Worm (Caenorhabditis elegans) whole organism, L3 larva: ENCODE measurements around the gene sym-3.

ENCODE experiments used
- R02D3.7 ChIP-seq: fragments of 150-350 bp; optimal IDR thresholded peaks from 2 replicates; lab custom pipeline; 2014; ENCODE audit warnings: missing biosample characterization, missing genetic modification characterization
- ZK546.5 ChIP-seq: sonication (generic microtip); optimal IDR thresholded peaks from 2 replicates; lab custom pipeline; 2017; ENCODE audit warnings: missing biosample characterization, missing genetic modification characterization
- aly-2 ChIP-seq: fragments of 150-350 bp; optimal IDR thresholded peaks from 2 replicates; lab custom pipeline; 2014; ENCODE audit warnings: missing biosample characterization, missing genetic modification characterization
- ceh-16 ChIP-seq: sonication (generic microtip); optimal IDR thresholded peaks from 2 replicates; lab custom pipeline; 2017; ENCODE audit warnings: missing biosample characterization, missing genetic modification characterization
- ceh-28 ChIP-seq: fragments of 150-350 bp; optimal IDR thresholded peaks from 2 replicates; lab custom pipeline; 2014; ENCODE audit warnings: missing biosample characterization, missing genetic modification reagents, missing genetic modification characterization
- ceh-82 ChIP-seq: fragments of 150-350 bp; optimal IDR thresholded peaks from 2 replicates; lab custom pipeline; 2014; ENCODE audit warnings: missing biosample characterization, missing genetic modification characterization
- ceh-9 ChIP-seq: sonication (generic microtip); optimal IDR thresholded peaks from 2 replicates; lab custom pipeline; 2018; ENCODE audit warnings: missing biosample characterization, missing genetic modification characterization
- daf-12 ChIP-seq: fragments of 150-350 bp; optimal IDR thresholded peaks from 2 replicates; lab custom pipeline; 2014; ENCODE audit warnings: missing biosample characterization, missing genetic modification reagents, missing genetic modification characterization
- egl-27 ChIP-seq: sonication (generic microtip); optimal IDR thresholded peaks from 4 replicates; lab custom pipeline; 2017; ENCODE audit warnings: missing biosample characterization, missing genetic modification reagents, missing genetic modification characterization
- egl-5 ChIP-seq: fragments of 150-350 bp; optimal IDR thresholded peaks from 2 replicates; lab custom pipeline; 2017; ENCODE audit warnings: missing biosample characterization, missing genetic modification reagents, missing genetic modification characterization, inconsistent platforms
- elt-1 ChIP-seq: fragments of 150-350 bp; optimal IDR thresholded peaks from 2 replicates; lab custom pipeline; 2014; ENCODE audit warnings: missing biosample characterization, missing genetic modification characterization
- elt-2 ChIP-seq: sonication (generic microtip); optimal IDR thresholded peaks from 2 replicates; lab custom pipeline; 2016; ENCODE audit warnings: missing genetic modification reagents, mild to moderate bottlenecking, missing genetic modification characterization, missing compliant biosample characterization
- elt-3 ChIP-seq, 3 experiments: fragments of 150-350 bp in 1 of 3; sonication (generic microtip) in 2 of 3; optimal IDR thresholded peaks; 2 replicates in 2 of 3; 4 replicates in 1 of 3; lab custom pipeline; 2014 to 2017; ENCODE audit warnings: missing biosample characterization in 3 of 3, missing genetic modification characterization in 3 of 3
- eor-1 ChIP-seq, 2 experiments: fragments of 150-350 bp; optimal IDR thresholded peaks; 2 replicates each; lab custom pipeline; 2014 to 2018; ENCODE audit warnings: missing biosample characterization in 2 of 2, missing genetic modification characterization in 2 of 2
- fos-1 ChIP-seq: fragments of 150-350 bp; optimal IDR thresholded peaks from 2 replicates; lab custom pipeline; 2014; ENCODE audit warnings: missing biosample characterization, missing genetic modification characterization
- jun-1 ChIP-seq: fragments of 150-350 bp; optimal IDR thresholded peaks from 2 replicates; lab custom pipeline; 2014; ENCODE audit warnings: missing biosample characterization, missing genetic modification reagents, missing genetic modification characterization
- lin-15B ChIP-seq: fragments of 150-350 bp; optimal IDR thresholded peaks from 2 replicates; lab custom pipeline; 2014; ENCODE audit warnings: missing biosample characterization, missing genetic modification characterization
- lin-39 ChIP-seq: fragments of 150-350 bp; optimal IDR thresholded peaks from 2 replicates; lab custom pipeline; 2018; ENCODE audit warnings: missing biosample characterization, missing genetic modification reagents, missing genetic modification characterization
- lsy-12 ChIP-seq: sonication (generic microtip); optimal IDR thresholded peaks from 2 replicates; lab custom pipeline; 2016; ENCODE audit warnings: mild to moderate bottlenecking, missing genetic modification characterization, missing compliant biosample characterization
- mdl-1 ChIP-seq: fragments of 150-350 bp; optimal IDR thresholded peaks from 2 replicates; lab custom pipeline; 2014; ENCODE audit warnings: missing biosample characterization, missing genetic modification characterization
- nfya-1 ChIP-seq: sonication (generic microtip); optimal IDR thresholded peaks from 2 replicates; lab custom pipeline; 2017; ENCODE audit warnings: missing genetic modification characterization, mild to moderate bottlenecking, missing compliant biosample characterization, antibody characterized with exemption, moderate library complexity; ENCODE audit not compliant: insufficient read depth
- nhr-12 ChIP-seq: fragments of 150-350 bp; optimal IDR thresholded peaks from 2 replicates; lab custom pipeline; 2014; ENCODE audit warnings: missing biosample characterization, missing genetic modification characterization
- nhr-237 ChIP-seq: fragments of 150-350 bp; optimal IDR thresholded peaks from 2 replicates; lab custom pipeline; 2014; ENCODE audit warnings: missing biosample characterization, missing genetic modification characterization
- nhr-25 ChIP-seq: sonication (generic microtip); optimal IDR thresholded peaks from 2 replicates; lab custom pipeline; 2017; ENCODE audit warnings: missing biosample characterization, missing genetic modification characterization
- nhr-28 ChIP-seq: fragments of 150-350 bp; optimal IDR thresholded peaks from 2 replicates; lab custom pipeline; 2014; ENCODE audit warnings: missing biosample characterization, missing genetic modification characterization
- nhr-43 ChIP-seq: sonication (generic microtip); optimal IDR thresholded peaks from 2 replicates; lab custom pipeline; 2016; ENCODE audit warnings: mild to moderate bottlenecking, missing genetic modification characterization, missing compliant biosample characterization; ENCODE audit not compliant: poor library complexity, severe bottlenecking
- nhr-76 ChIP-seq: fragments of 150-350 bp; sonication (generic microtip); optimal IDR thresholded peaks from 5 replicates; lab custom pipeline; 2014; ENCODE audit warnings: missing biosample characterization, missing genetic modification characterization
- pha-4 ChIP-seq: fragments of 150-350 bp; optimal IDR thresholded peaks from 2 replicates; lab custom pipeline; 2014; ENCODE audit warnings: missing biosample characterization, missing genetic modification reagents, missing genetic modification characterization
- pqm-1 ChIP-seq: fragments of 150-350 bp; optimal IDR thresholded peaks from 2 replicates; lab custom pipeline; 2017; ENCODE audit warnings: missing biosample characterization, missing genetic modification characterization, inconsistent platforms
- sea-2 ChIP-seq: fragments of 150-350 bp; sonication (generic microtip); optimal IDR thresholded peaks from 4 replicates; lab custom pipeline; 2014; ENCODE audit warnings: missing biosample characterization, missing genetic modification reagents, missing genetic modification characterization
- skn-1 ChIP-seq: fragments of 150-350 bp; optimal IDR thresholded peaks from 2 replicates; lab custom pipeline; 2014; ENCODE audit warnings: missing biosample characterization, missing genetic modification characterization
- tbx-2 ChIP-seq: sonication (generic microtip); optimal IDR thresholded peaks from 2 replicates; lab custom pipeline; 2016; ENCODE audit warnings: mild to moderate bottlenecking, missing genetic modification characterization, missing compliant biosample characterization
- unc-62 ChIP-seq: fragments of 150-350 bp; sonication (generic microtip); optimal IDR thresholded peaks from 4 replicates; lab custom pipeline; 2014; ENCODE audit warnings: missing biosample characterization, missing genetic modification reagents, missing genetic modification characterization
- zag-1 ChIP-seq: fragments of 150-350 bp; optimal IDR thresholded peaks from 2 replicates; lab custom pipeline; 2014; ENCODE audit warnings: missing biosample characterization, missing genetic modification characterization
- ztf-11 ChIP-seq: fragments of 150-350 bp; optimal IDR thresholded peaks from 2 replicates; lab custom pipeline; 2014; ENCODE audit warnings: missing biosample characterization, missing genetic modification characterization

Gene sym-3

DNA sequence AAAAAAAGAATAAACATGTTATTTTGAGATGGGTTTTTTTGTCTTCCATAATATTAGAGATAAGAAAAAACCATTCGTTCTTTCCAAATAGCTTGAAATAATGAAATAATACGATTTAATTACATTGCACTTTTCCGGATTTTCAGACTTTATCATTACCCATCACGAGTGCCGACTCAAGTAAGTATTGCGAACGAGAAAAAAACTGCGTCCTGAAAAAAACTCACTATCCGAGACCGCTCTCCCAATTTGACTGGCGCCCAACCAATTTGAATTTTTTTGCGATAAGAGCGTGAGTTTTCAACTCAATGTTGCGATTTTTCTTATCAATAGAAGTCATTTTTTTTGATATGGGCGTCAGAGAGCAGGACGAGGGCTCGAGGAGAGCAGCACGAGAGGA lies 39.5 kb downstream of the sym-3 start:
- TF ChIP-seq elt-2 (tag; lab: Kevin White, UChicago) (peak; percentile 98), daf-12 (tag; lab: Kevin White, UChicago) (no peak), pqm-1 (tag; lab: Kevin White, UChicago) (peak; percentile 76), lsy-12 (tag; lab: Kevin White, UChicago) (no peak), nhr-25 (tag; lab: Kevin White, UChicago) (no peak), aly-2 (tag; lab: Kevin White, UChicago) (no peak), jun-1 (tag; lab: Kevin White, UChicago) (peak; percentile 24)

DNA sequence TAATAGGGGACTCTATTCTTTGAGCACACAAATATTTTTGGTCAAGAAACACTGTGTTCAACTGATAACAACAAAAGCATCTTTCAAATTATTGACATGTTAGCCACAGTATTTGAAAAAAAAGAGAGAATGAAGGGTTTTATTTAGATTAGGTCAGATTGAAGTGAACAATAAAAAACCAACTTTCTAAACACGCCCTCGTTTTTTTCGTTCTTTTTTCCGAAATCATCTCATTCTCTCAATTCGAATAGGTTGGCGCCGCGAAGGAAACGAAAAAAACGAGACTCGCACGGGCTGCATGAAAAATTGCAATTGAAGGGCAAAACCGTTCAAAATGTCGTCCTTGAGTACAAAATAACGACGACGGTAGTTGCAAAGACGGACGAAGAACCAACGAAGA lies 40.8 kb downstream of the sym-3 start:
- no peak for TF ChIP-seq ceh-82 (tag; lab: Kevin White, UChicago)
- TF ChIP-seq nhr-76 (tag; lab: Kevin White, UChicago), result no peak
- no peak for TF ChIP-seq ceh-16 (tag; lab: Kevin White, UChicago)
- no peak for TF ChIP-seq nhr-43
- no peak for TF ChIP-seq R02D3.7 (tag; lab: Kevin White, UChicago)
- no peak for TF ChIP-seq skn-1
- TF ChIP-seq nhr-237 (tag; lab: Kevin White, UChicago), result no peak
- no peak for TF ChIP-seq zag-1
- TF ChIP-seq unc-62 (GFP tag; lab: Kevin White, UChicago), result no peak
- TF ChIP-seq nhr-25 (tag; lab: Kevin White, UChicago), result peak; percentile 35
- no peak for TF ChIP-seq fos-1 (tag; lab: Kevin White, UChicago)
- no peak for TF ChIP-seq elt-1 (tag; lab: Kevin White, UChicago)
- TF ChIP-seq lin-39 (tag; lab: Kevin White, UChicago), result no peak
- peak; percentile 48 for TF ChIP-seq pqm-1 (tag; lab: Kevin White, UChicago)
- TF ChIP-seq ceh-9 (tag; lab: Kevin White, UChicago), result no peak
- no peak for TF ChIP-seq lsy-12 (tag; lab: Kevin White, UChicago)
- TF ChIP-seq eor-1 (tag; optimal IDR thresholded peaks at IDR 0.05; lab: Kevin White, UChicago), result no peak
- no peak for TF ChIP-seq nhr-12 (tag; lab: Kevin White, UChicago)
- TF ChIP-seq nfya-1 (tag; lab: Kevin White, UChicago), result no peak
- peak; percentile 33 for TF ChIP-seq elt-2 (tag; lab: Kevin White, UChicago)
- TF ChIP-seq ceh-28 (tag; lab: Kevin White, UChicago), result no peak
- no peak for TF ChIP-seq nhr-28 (tag; lab: Kevin White, UChicago)
- TF ChIP-seq mdl-1 (tag; lab: Kevin White, UChicago), result no peak
- no peak for TF ChIP-seq egl-5 (tag; lab: Kevin White, UChicago)
- TF ChIP-seq tbx-2, result no peak

DNA sequence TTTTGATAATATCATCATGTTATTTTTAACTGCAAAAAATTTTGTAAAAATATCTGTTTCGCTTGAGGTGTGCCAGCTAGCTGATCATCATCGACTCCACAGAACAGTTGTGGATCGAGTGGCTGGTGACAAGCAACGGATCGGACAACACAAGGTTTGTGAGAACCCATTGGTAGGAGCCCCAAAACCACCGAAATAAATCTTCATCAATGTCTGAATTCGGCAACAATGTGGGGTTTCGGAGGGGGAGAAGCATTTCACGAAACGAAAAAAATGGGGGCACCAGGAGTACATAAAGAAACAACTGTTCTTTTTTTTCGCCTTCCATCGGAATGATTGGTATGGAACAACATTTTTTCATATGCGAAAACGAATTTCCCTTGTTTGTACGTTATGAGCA lies 41.8 kb downstream of the sym-3 start:
- no peak for TF ChIP-seq ceh-82 (tag; lab: Kevin White, UChicago)
- peak; percentile 34 for TF ChIP-seq lin-39 (tag; lab: Kevin White, UChicago)
- TF ChIP-seq nfya-1 (tag; lab: Kevin White, UChicago), result peak; percentile 20

DNA sequence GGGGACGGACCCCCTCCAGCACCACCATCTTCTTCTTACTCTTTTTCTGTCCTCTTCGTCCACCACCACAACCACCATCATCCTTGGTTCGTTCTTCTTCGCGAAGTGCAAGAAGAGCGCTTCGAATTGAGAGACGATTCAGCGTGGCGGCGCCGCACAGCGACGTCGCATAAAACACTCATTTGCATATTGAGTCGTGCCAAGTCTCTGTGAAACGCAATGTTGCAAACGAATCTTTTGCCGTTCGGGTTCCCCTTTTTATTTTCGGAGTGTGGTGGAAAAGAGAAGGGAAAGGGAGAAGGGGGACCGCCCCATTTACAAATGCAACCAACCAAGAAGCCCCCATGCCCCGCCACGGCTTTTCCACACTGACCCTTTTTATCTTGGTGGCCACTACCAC lies 42.8 kb downstream of the sym-3 start:
- peak; percentile 59 for TF ChIP-seq lin-39 (tag; lab: Kevin White, UChicago)
- no peak for TF ChIP-seq sea-2
- TF ChIP-seq egl-5 (tag; lab: Kevin White, UChicago), result peak; percentile 63
- TF ChIP-seq nfya-1 (tag; lab: Kevin White, UChicago), result peak; percentile 72

DNA sequence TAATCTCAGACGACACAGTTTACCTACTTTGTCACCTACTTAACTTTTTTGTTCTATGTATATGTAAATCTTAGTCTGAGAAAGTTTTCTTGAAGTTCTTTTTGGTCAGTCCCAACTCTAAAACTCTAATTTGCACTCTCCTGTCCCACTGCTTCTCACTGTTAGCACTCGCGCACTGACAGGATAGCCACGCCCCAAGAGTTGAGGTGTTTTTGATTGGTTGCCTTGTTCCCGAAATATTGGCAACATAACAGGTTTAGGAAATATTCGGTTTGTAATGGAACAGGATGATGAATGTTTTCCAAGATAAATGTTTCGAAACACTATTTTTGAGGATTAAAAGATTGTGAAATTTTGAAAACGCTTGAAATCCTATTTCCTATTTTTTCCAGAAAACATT lies 43.5 kb downstream of the sym-3 start:
- TF ChIP-seq nfya-1 (tag; lab: Kevin White, UChicago) (peak; percentile 95), elt-3 (tag; optimal IDR thresholded peaks at IDR 0.05; lab: Kevin White, UChicago) (no peak), pha-4 (tag; lab: Kevin White, UChicago) (no peak), lsy-12 (tag; lab: Kevin White, UChicago) (no peak), lin-15B (tag; lab: Kevin White, UChicago) (no peak), egl-27 (tag; lab: Kevin White, UChicago) (no peak), ceh-82 (tag; lab: Kevin White, UChicago) (no peak), lin-39 (tag; lab: Kevin White, UChicago) (peak; percentile 1), ZK546.5 (no peak), nhr-237 (tag; lab: Kevin White, UChicago) (no peak), ztf-11 (tag; lab: Kevin White, UChicago) (no peak), nhr-43 (no peak)
